Worm (Caenorhabditis elegans): Measurements from ENCODE around the gene spin-3.

ce11 chrX:13157112-13157768 lies 27.2 kb downstream of the spin-3 start:
- TF ChIP-seq lsy-2 (tag; optimal IDR thresholded peaks at IDR 0.05) (no peak), jun-1 (tag; optimal IDR thresholded peaks at IDR 0.05) (no peak), nhr-90 (tag; optimal IDR thresholded peaks at IDR 0.05; ENCODE audit: poor library complexity) (no peak), pag-3 (tag; optimal IDR thresholded peaks at IDR 0.05; ENCODE audit: borderline replicate concordance, insufficient read depth) (no peak), fkh-10 (GFP tag; optimal IDR thresholded peaks at IDR 0.05) (no peak), lir-3 (tag; optimal IDR thresholded peaks at IDR 0.05; ENCODE audit: poor library complexity) (no peak), C04F5.9 (tag; optimal IDR thresholded peaks at IDR 0.05) (no peak), nhr-76 (tag; optimal IDR thresholded peaks at IDR 0.05) (no peak)
